Fruit fly (Drosophila melanogaster) whole organism, adult: ENCODE measurements around the gene Ugt35D1.

Experiments
- CG14711 ChIP-seq: fragments of 200-800 bp; sonication (Bioruptor generic); optimal IDR thresholded peaks from 2 replicates; lab custom pipeline; 2018; ENCODE audit warnings: missing biosample characterization, mild to moderate bottlenecking, missing genetic modification characterization, moderate library complexity
- CG33017 ChIP-seq: fragments of 200-800 bp; sonication (Bioruptor generic); optimal IDR thresholded peaks from 2 replicates; lab custom pipeline; 2018; ENCODE audit warnings: missing biosample characterization, mild to moderate bottlenecking, missing genetic modification characterization, moderate library complexity
- CG7045 ChIP-seq: fragments of 200-800 bp; sonication (Bioruptor generic); optimal IDR thresholded peaks from 2 replicates; lab custom pipeline; 2017; ENCODE audit warnings: missing biosample characterization, mild to moderate bottlenecking, missing genetic modification characterization
- Clk ChIP-seq: fragments of 200-800 bp; sonication (Bioruptor generic); optimal IDR thresholded peaks from 2 replicates; lab custom pipeline; 2017; ENCODE audit warnings: missing biosample characterization, missing genetic modification characterization
- Crg-1 ChIP-seq: fragments of 200-800 bp; sonication (Bioruptor generic); optimal IDR thresholded peaks from 2 replicates; lab custom pipeline; 2016; ENCODE audit warnings: missing biosample characterization, missing genetic modification characterization
- Hr96 ChIP-seq: fragments of 200-800 bp; sonication (Bioruptor generic); optimal IDR thresholded peaks from 2 replicates; lab custom pipeline; 2016; ENCODE audit warnings: missing biosample characterization, missing genetic modification characterization
- bab1 ChIP-seq: fragments of 200-800 bp; sonication (Bioruptor generic); optimal IDR thresholded peaks from 3 replicates; lab custom pipeline; 2019; ENCODE audit warnings: missing biosample characterization, mild to moderate bottlenecking, missing genetic modification characterization, moderate library complexity
- kay ChIP-seq: fragments of 200-800 bp; sonication (Bioruptor generic); peaks from one replicate; lab custom pipeline; 2016; ENCODE audit warnings: missing biosample characterization, missing genetic modification characterization, borderline replicate concordance
- ovo ChIP-seq: fragments of 200-800 bp; sonication (Bioruptor generic); optimal IDR thresholded peaks from 2 replicates; lab custom pipeline; 2016; ENCODE audit warnings: missing biosample characterization, missing genetic modification characterization
- pad ChIP-seq: fragments of 200-800 bp; sonication (Bioruptor generic); optimal IDR thresholded peaks from 3 replicates; lab custom pipeline; 2017; ENCODE audit warnings: missing biosample characterization, missing genetic modification characterization, mild to moderate bottlenecking, moderate library complexity, missing genetic modification reagents
- tj ChIP-seq: fragments of 200-800 bp; sonication (Bioruptor generic); optimal IDR thresholded peaks from 3 replicates; lab custom pipeline; 2017; ENCODE audit warnings: missing biosample characterization, mild to moderate bottlenecking, missing genetic modification characterization, moderate library complexity
- toe ChIP-seq: fragments of 200-800 bp; sonication (Bioruptor generic); optimal IDR thresholded peaks from 2 replicates; lab custom pipeline; 2016; ENCODE audit warnings: missing biosample characterization, missing genetic modification characterization

- TF ChIP-seq Hr96 (GFP tag; lab: Kevin White, UChicago) (no peak), CG33017 (peak; percentile 67), Crg-1 (GFP tag; lab: Kevin White, UChicago) (no peak), CG14711 (peak; percentile 31), Clk (no peak), bab1 (GFP tag; lab: Kevin White, UChicago) (no peak), kay (no peak), pad (GFP tag; lab: Kevin White, UChicago) (no peak), toe (GFP tag; lab: Kevin White, UChicago) (no peak), ovo (GFP tag; lab: Kevin White, UChicago) (no peak), CG7045 (peak; percentile 48), tj (GFP tag; lab: Kevin White, UChicago) (no peak)
Observed at dm6 chr3R:31381216-31381688, 13.9 kb downstream of the Ugt35D1 start.
